Fruit fly (Drosophila melanogaster): Measurements from ENCODE around the gene CG13135.

dm6 chr2L:10122671-10123070 lies at the start of gene CG13135:
- TF ChIP-seq psq (GFP tag; optimal IDR thresholded peaks at IDR 0.05): no peak
- no peak for TF ChIP-seq Abd-B (GFP tag; optimal IDR thresholded peaks at IDR 0.05)
- no peak for TF ChIP-seq GATAd (GFP tag; optimal IDR thresholded peaks at IDR 0.05)
- TF ChIP-seq fru (GFP tag; optimal IDR thresholded peaks at IDR 0.05): no peak
- no peak for TF ChIP-seq foxo (GFP tag; optimal IDR thresholded peaks at IDR 0.05)
- TF ChIP-seq Sp1 (GFP tag; optimal IDR thresholded peaks at IDR 0.05): no peak
- no peak for TF ChIP-seq HLH106 (tag; optimal IDR thresholded peaks at IDR 0.05)
- TF ChIP-seq br (GFP tag; optimal IDR thresholded peaks at IDR 0.05): no peak
- TF ChIP-seq Hnf4 (GFP tag; optimal IDR thresholded peaks at IDR 0.05): no peak
- no peak for TF ChIP-seq CG32264 (GFP tag; optimal IDR thresholded peaks at IDR 0.05)
- no peak for TF ChIP-seq usp (GFP tag; optimal IDR thresholded peaks at IDR 0.05)
- TF ChIP-seq Jra (GFP tag; optimal IDR thresholded peaks at IDR 0.05): no peak

All from whole organism, wandering third instar larva.